Worm (Caenorhabditis elegans) whole organism, early embryonic: ENCODE results near the gene C25E10.7.

Experiments used
- B0310.2 ChIP-seq: sonication (generic microtip); optimal IDR thresholded peaks from 2 replicates; lab custom pipeline; 2016; ENCODE audit warnings: mild to moderate bottlenecking, missing genetic modification characterization, missing compliant biosample characterization
- F13C5.2 ChIP-seq: sonication (generic microtip); optimal IDR thresholded peaks from 2 replicates; lab custom pipeline; 2017; ENCODE audit warnings: mild to moderate bottlenecking, missing genetic modification characterization, inconsistent platforms, missing compliant biosample characterization
- aly-1 ChIP-seq: sonication (generic microtip); optimal IDR thresholded peaks from 2 replicates; lab custom pipeline; 2016; ENCODE audit warnings: missing genetic modification characterization, missing compliant biosample characterization
- ama-1 ChIP-seq: fragments of 150-350 bp; optimal IDR thresholded peaks from 2 replicates; lab custom pipeline; 2014
- ceh-13 ChIP-seq: fragments of 200-800 bp; sonication (Bioruptor generic); optimal IDR thresholded peaks from 2 replicates; lab custom pipeline; 2018; ENCODE audit warnings: mild to moderate bottlenecking, missing genetic modification characterization, missing compliant biosample characterization
- ceh-36 ChIP-seq: sonication (generic microtip); optimal IDR thresholded peaks from 2 replicates; lab custom pipeline; 2016; ENCODE audit warnings: missing genetic modification characterization, inconsistent platforms, missing compliant biosample characterization
- ets-7 ChIP-seq: sonication (generic microtip); optimal IDR thresholded peaks from 2 replicates; lab custom pipeline; 2016; ENCODE audit warnings: missing genotype, missing genetic modification characterization, missing compliant biosample characterization
- flt-1 ChIP-seq: fragments of 200-800 bp; sonication (Bioruptor generic); IDR thresholded peaks from 2 replicates; pipeline ENCODE4 v1.3.6; 2022; ENCODE audit warnings: missing genetic modification characterization, missing compliant biosample characterization
- hmbx-1 ChIP-seq: sonication (generic microtip); optimal IDR thresholded peaks from 2 replicates; lab custom pipeline; 2016; ENCODE audit warnings: mild to moderate bottlenecking, missing genetic modification characterization, missing compliant biosample characterization
- hmg-4 ChIP-seq: fragments of 200-800 bp; sonication (Bioruptor generic); optimal IDR thresholded peaks from 2 replicates; lab custom pipeline; 2018; ENCODE audit warnings: mild to moderate bottlenecking, missing genetic modification characterization, missing compliant biosample characterization
- hnd-1 ChIP-seq: sonication (generic microtip); optimal IDR thresholded peaks from 2 replicates; lab custom pipeline; 2016; ENCODE audit warnings: missing genetic modification characterization, missing compliant biosample characterization
- pes-1 ChIP-seq: fragments of 200-800 bp; sonication (Bioruptor generic); IDR thresholded peaks from 2 replicates; pipeline ENCODE4 v1.3.6; 2022; ENCODE audit warnings: missing genetic modification reagents, missing genetic modification characterization, missing compliant biosample characterization
- scrt-1 ChIP-seq: fragments of 200-800 bp; sonication (Bioruptor generic); IDR thresholded peaks from 2 replicates; pipeline ENCODE4 v1.3.6; 2022; ENCODE audit warnings: missing genetic modification characterization, missing compliant biosample characterization
- sea-1 ChIP-seq: fragments of 200-800 bp; sonication (Bioruptor generic); conservative IDR thresholded peaks from 2 replicates; pipeline ENCODE4 v1.3.6; 2022; ENCODE audit warnings: missing genetic modification characterization, missing compliant biosample characterization
- tbx-11 ChIP-seq: fragments of 200-800 bp; sonication (Bioruptor generic); IDR thresholded peaks from 2 replicates; pipeline ENCODE4 v1.3.6; 2022; ENCODE audit warnings: missing genetic modification characterization, missing compliant biosample characterization
- tbx-37 ChIP-seq: fragments of 200-800 bp; sonication (Bioruptor generic); conservative IDR thresholded peaks from 2 replicates; pipeline ENCODE4 v1.3.6; 2022; ENCODE audit warnings: missing genetic modification reagents, missing genetic modification characterization, missing compliant biosample characterization
- tra-4 ChIP-seq: sonication (generic microtip); optimal IDR thresholded peaks from 2 replicates; lab custom pipeline; 2017; ENCODE audit warnings: missing genetic modification characterization, missing compliant biosample characterization

C25E10.7 gene

ce11 chrV:9051100-9051499, at the start of gene C25E10.7:
Gene C25E10.7 (minus strand): TSS chrV:9051200.
- TF ChIP-seq scrt-1 (GFP tag; lab: Robert Waterston, UW) (no peak), tra-4 (tag; lab: Kevin White, UChicago) (no peak), ceh-36 (tag; lab: Kevin White, UChicago) (no peak), pes-1 (no peak), hnd-1 (tag; lab: Kevin White, UChicago) (no peak), hmbx-1 (tag; lab: Kevin White, UChicago) (no peak), ceh-13 (no peak), tbx-37 (GFP tag; lab: Robert Waterston, UW) (no peak), B0310.2 (tag; lab: Kevin White, UChicago) (no peak), tbx-11 (GFP tag; lab: Robert Waterston, UW) (no peak), aly-1 (tag; lab: Kevin White, UChicago) (no peak), ets-7 (tag; lab: Kevin White, UChicago) (no peak)

- TF ChIP-seq sea-1 (no peak), B0310.2 (tag; lab: Kevin White, UChicago) (no peak), tbx-37 (GFP tag; lab: Robert Waterston, UW) (no peak), tbx-11 (GFP tag; lab: Robert Waterston, UW) (no peak), ceh-13 (no peak), scrt-1 (GFP tag; lab: Robert Waterston, UW) (no peak), F13C5.2 (tag; lab: Kevin White, UChicago) (no peak), tra-4 (tag; lab: Kevin White, UChicago) (no peak), aly-1 (tag; lab: Kevin White, UChicago) (no peak), ama-1 (lab: Kevin White, UChicago) (no peak), hnd-1 (tag; lab: Kevin White, UChicago) (no peak), hmbx-1 (tag; lab: Kevin White, UChicago) (no peak), flt-1 (no peak)
Observed at ce11 chrV:9098280-9098973, 47.4 kb upstream of the C25E10.7 start, which contains the start of gene F21C10.9. Gene F21C10.9 (minus strand): TSS chrV:9098696.

ce11 chrV:9097213-9097612, 46.2 kb upstream of the C25E10.7 start:
- no peak for TF ChIP-seq pes-1
- no peak for TF ChIP-seq ets-7 (tag; lab: Kevin White, UChicago)
- TF ChIP-seq sea-1 = no peak
- TF ChIP-seq tbx-37 (GFP tag; lab: Robert Waterston, UW) = no peak
- no peak for TF ChIP-seq scrt-1 (GFP tag; lab: Robert Waterston, UW)
- no peak for TF ChIP-seq ama-1 (lab: Kevin White, UChicago)
- no peak for TF ChIP-seq flt-1
- no peak for TF ChIP-seq tra-4 (tag; lab: Kevin White, UChicago)
- no peak for TF ChIP-seq aly-1 (tag; lab: Kevin White, UChicago)
- no peak for TF ChIP-seq F13C5.2 (tag; lab: Kevin White, UChicago)

- TF ChIP-seq scrt-1 (GFP tag; lab: Robert Waterston, UW) (no peak), F13C5.2 (tag; lab: Kevin White, UChicago) (no peak), tra-4 (tag; lab: Kevin White, UChicago) (no peak), hnd-1 (tag; lab: Kevin White, UChicago) (no peak), hmg-4 (GFP tag; lab: Kevin White, UChicago) (no peak), B0310.2 (tag; lab: Kevin White, UChicago) (no peak), aly-1 (tag; lab: Kevin White, UChicago) (no peak), flt-1 (no peak), ceh-13 (no peak), hmbx-1 (tag; lab: Kevin White, UChicago) (no peak), ceh-36 (tag; lab: Kevin White, UChicago) (no peak), ama-1 (lab: Kevin White, UChicago) (no peak), ets-7 (tag; lab: Kevin White, UChicago) (no peak), pes-1 (no peak)
Observed at ce11 chrV:9096674-9097073, 45.7 kb upstream of the C25E10.7 start.

ce11 chrV:9095613-9096317, 44.8 kb upstream of the C25E10.7 start, which contains the start of gene F21C10.10:
Gene F21C10.10 (plus strand): TSS chrV:9096267.
- TF ChIP-seq ama-1 (lab: Kevin White, UChicago) = no peak
- peak; percentile 30 for TF ChIP-seq F13C5.2 (tag; lab: Kevin White, UChicago)
- no peak for TF ChIP-seq tbx-37 (GFP tag; lab: Robert Waterston, UW)
- no peak for TF ChIP-seq tra-4 (tag; lab: Kevin White, UChicago)
- TF ChIP-seq sea-1 = no peak
- TF ChIP-seq ets-7 (tag; lab: Kevin White, UChicago) = no peak
- peak; percentile 24 for TF ChIP-seq aly-1 (tag; lab: Kevin White, UChicago)
- TF ChIP-seq hnd-1 (tag; lab: Kevin White, UChicago) = no peak

- no peak for TF ChIP-seq hnd-1 (tag; lab: Kevin White, UChicago)
- TF ChIP-seq ceh-13 = no peak
- TF ChIP-seq B0310.2 (tag; lab: Kevin White, UChicago) = no peak
- TF ChIP-seq aly-1 (tag; lab: Kevin White, UChicago) = no peak
- no peak for TF ChIP-seq sea-1
- no peak for TF ChIP-seq F13C5.2 (tag; lab: Kevin White, UChicago)
- TF ChIP-seq ets-7 (tag; lab: Kevin White, UChicago) = no peak
- no peak for TF ChIP-seq tbx-37 (GFP tag; lab: Robert Waterston, UW)
- TF ChIP-seq hmg-4 (GFP tag; lab: Kevin White, UChicago) = no peak
Observed at ce11 chrV:9094976-9095375, 44.0 kb upstream of the C25E10.7 start.
